Fruit fly (Drosophila melanogaster): ENCODE data around the gene Or85e.
A peak's percentile ranks its signal among the peaks of the same experiment; 100 is the strongest.

Or85e gene

DNA sequence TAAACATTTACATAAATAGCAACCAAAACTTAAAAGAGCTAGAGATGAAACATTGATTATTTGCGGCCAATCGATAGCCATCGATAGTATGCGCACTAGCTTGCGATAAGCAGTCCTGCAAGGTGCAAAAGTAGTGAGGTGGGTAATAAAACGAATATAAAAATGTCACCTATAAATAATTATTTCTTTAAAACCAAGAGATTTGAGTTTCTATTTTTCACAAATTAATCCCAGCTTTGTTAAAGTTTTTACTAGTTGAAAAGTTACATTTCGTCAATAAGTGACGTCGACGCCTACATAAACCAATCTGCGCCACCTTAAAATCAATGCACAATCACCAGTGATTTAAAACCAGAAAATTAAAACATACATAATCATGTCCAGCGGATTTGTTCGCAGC is 15.1 kb upstream of the Or85e start, which contains the start of the genes Mkk4 and SLIRP2 (continued):
- peak; percentile 73 for TF ChIP-seq pros (GFP tag; optimal IDR thresholded peaks at IDR 0.05)
- peak; percentile 99 for TF ChIP-seq so (GFP tag; IDR thresholded peaks at IDR 0.05)
- TF ChIP-seq CG2889 (GFP tag; IDR thresholded peaks at IDR 0.05) = peak; percentile 98
- TF ChIP-seq HLH54F (GFP tag; optimal IDR thresholded peaks at IDR 0.05) = peak; percentile 99
- peak; percentile 93 for TF ChIP-seq CG1603 (tag; optimal IDR thresholded peaks at IDR 0.05)
- no peak for TF ChIP-seq Trl (optimal IDR thresholded peaks at IDR 0.05)
- TF ChIP-seq Trl (GFP tag; optimal IDR thresholded peaks at IDR 0.05) = peak; percentile 99
- peak; percentile 98 for TF ChIP-seq lbe (GFP tag; optimal IDR thresholded peaks at IDR 0.05)
- peak; percentile 97 for TF ChIP-seq CG7987 (GFP tag; optimal IDR thresholded peaks at IDR 0.05)
- peak; percentile 99 for TF ChIP-seq CG9727 (GFP tag; optimal IDR thresholded peaks at IDR 0.05)
- peak; percentile 99 for TF ChIP-seq CG17829 (tag; optimal IDR thresholded peaks at IDR 0.05)
- peak; percentile 99 for TF ChIP-seq NfI (GFP tag; optimal IDR thresholded peaks at IDR 0.05)
- TF ChIP-seq CG7556 (GFP tag; optimal IDR thresholded peaks at IDR 0.05) = peak; percentile 98
- peak; percentile 99 for TF ChIP-seq CG13424 (tag; optimal IDR thresholded peaks at IDR 0.05)
- peak; percentile 97 for TF ChIP-seq GATAe (GFP tag; conservative IDR thresholded peaks at IDR 0.05)
- peak; percentile 90 for TF ChIP-seq CG4360 (GFP tag; IDR thresholded peaks at IDR 0.05)
- TF ChIP-seq pum (GFP tag; optimal IDR thresholded peaks at IDR 0.05) = peak; percentile 99
- peak; percentile 98 for TF ChIP-seq CG7928 (GFP tag; optimal IDR thresholded peaks at IDR 0.05)
- peak; percentile 69 for TF ChIP-seq pfk (GFP tag; optimal IDR thresholded peaks at IDR 0.05)
- peak; percentile 84 for TF ChIP-seq ftz-f1 (GFP tag; optimal IDR thresholded peaks at IDR 0.05)
- peak; percentile 99 for TF ChIP-seq Ptx1 (GFP tag; IDR thresholded peaks at IDR 0.05)
- no peak for TF ChIP-seq br (optimal IDR thresholded peaks at IDR 0.05)
- peak; percentile 97 for TF ChIP-seq CG6765 (GFP tag; optimal IDR thresholded peaks at IDR 0.05)
- TF ChIP-seq oc (tag; optimal IDR thresholded peaks at IDR 0.05) = peak; percentile 99
- TF ChIP-seq Med (GFP tag) = peak; percentile 100
- peak; percentile 97 for TF ChIP-seq Sox100B (GFP tag; optimal IDR thresholded peaks at IDR 0.05)
- TF ChIP-seq croc (GFP tag; conservative IDR thresholded peaks at IDR 0.05) = peak; percentile 98
- TF ChIP-seq grau (tag; optimal IDR thresholded peaks at IDR 0.05) = peak; percentile 98
- peak; percentile 97 for TF ChIP-seq org-1 (GFP tag; optimal IDR thresholded peaks at IDR 0.05)
- peak; percentile 70 for TF ChIP-seq ato (GFP tag; IDR thresholded peaks at IDR 0.05; ENCODE audit: partially characterized antibody)
- TF ChIP-seq fu2 (GFP tag; optimal IDR thresholded peaks at IDR 0.05) = peak; percentile 99
- peak; percentile 99 for TF ChIP-seq CG9817 (tag; optimal IDR thresholded peaks at IDR 0.05)
- peak; percentile 89 for TF ChIP-seq CG13287 (GFP tag; IDR thresholded peaks at IDR 0.05; ENCODE audit: partially characterized antibody)
- peak; percentile 98 for TF ChIP-seq odd (GFP tag; optimal IDR thresholded peaks at IDR 0.05)
- peak; percentile 98 for TF ChIP-seq CG13123 (GFP tag; optimal IDR thresholded peaks at IDR 0.05)
- peak; percentile 96 for TF ChIP-seq nau (GFP tag; optimal IDR thresholded peaks at IDR 0.05)
- TF ChIP-seq sd (tag; optimal IDR thresholded peaks at IDR 0.05) = peak; percentile 95
- TF ChIP-seq gsb-n (tag; optimal IDR thresholded peaks at IDR 0.05) = peak; percentile 98
- peak; percentile 95 for TF ChIP-seq Neu2 (GFP tag; optimal IDR thresholded peaks at IDR 0.05; ENCODE audit: borderline replicate concordance)
- peak; percentile 95 for TF ChIP-seq cwo (GFP tag; optimal IDR thresholded peaks at IDR 0.05)
- TF ChIP-seq tgo (GFP tag; IDR thresholded peaks at IDR 0.05) = peak; percentile 99
- peak; percentile 98 for TF ChIP-seq NC2α (GFP tag; optimal IDR thresholded peaks at IDR 0.05)
- TF ChIP-seq CG4730 (GFP tag; IDR thresholded peaks at IDR 0.05) = peak; percentile 99
- peak in 1 of 2 experiments; percentile 49 for TF ChIP-seq Dfd (GFP tag; optimal IDR thresholded peaks at IDR 0.05)
- peak in 1 of 2 experiments; percentile 7 for TF ChIP-seq eve (GFP tag; optimal IDR thresholded peaks at IDR 0.05)
- peak; percentile 99 for TF ChIP-seq caup (GFP tag; optimal IDR thresholded peaks at IDR 0.05; ENCODE audit: severe bottlenecking)
- peak; percentile 99 for TF ChIP-seq unpg (GFP tag; optimal IDR thresholded peaks at IDR 0.05)
- peak; percentile 99 for TF ChIP-seq Fer3 (tag; optimal IDR thresholded peaks at IDR 0.05)
- peak; percentile 98 for TF ChIP-seq Spps (tag; optimal IDR thresholded peaks at IDR 0.05)
- TF ChIP-seq Ada2b (GFP tag; IDR thresholded peaks at IDR 0.05) = peak; percentile 99
- peak; percentile 99 for TF ChIP-seq PHDP (tag; optimal IDR thresholded peaks at IDR 0.05)

Data from whole organism, embryonic.